Fruit fly (Drosophila melanogaster): ENCODE data around the gene CG7065.
A peak's percentile ranks its signal among the peaks of the same experiment; 100 is the strongest.

Gene CG7065

dm6 chrX:9148989-9149522 is 6.8 kb downstream of the CG7065 start, which contains the start of the genes fh and Bap111:
fh (minus strand) TSS chrX:9149071.
Bap111 (plus strand) TSS chrX:9149309.
- TF ChIP-seq CG8478 (optimal IDR thresholded peaks at IDR 0.05) (no peak), CTCF (optimal IDR thresholded peaks at IDR 0.05) (no peak)

dm6 chrX:9152127-9152598 is 9.9 kb downstream of the CG7065 start:
- TF ChIP-seq CG8478 (optimal IDR thresholded peaks at IDR 0.05) (no peak), CTCF (optimal IDR thresholded peaks at IDR 0.05) (peak; percentile 85 to 89)

DNA sequence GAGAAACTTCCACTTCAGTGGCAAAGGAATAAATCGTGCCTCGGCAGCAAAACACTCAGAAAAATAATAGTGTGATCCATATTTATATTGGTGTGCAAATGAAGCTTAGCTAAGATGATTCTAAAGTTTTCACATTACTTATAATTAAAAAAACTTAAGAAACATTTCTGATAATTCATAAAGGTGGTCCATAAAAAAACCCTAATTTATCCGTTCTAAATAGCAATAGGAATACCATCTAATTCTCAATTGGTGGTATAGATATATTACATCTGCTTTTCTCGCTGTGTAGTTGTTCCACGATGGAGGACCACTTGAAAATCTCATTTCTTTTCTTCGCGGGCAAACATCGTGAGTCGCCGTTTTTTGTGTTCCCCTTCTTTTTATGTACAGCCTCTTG is 12.8 kb downstream of the CG7065 start:
- no peak for TF ChIP-seq CG8478 (optimal IDR thresholded peaks at IDR 0.05)
- no peak for TF ChIP-seq CTCF (optimal IDR thresholded peaks at IDR 0.05)

DNA sequence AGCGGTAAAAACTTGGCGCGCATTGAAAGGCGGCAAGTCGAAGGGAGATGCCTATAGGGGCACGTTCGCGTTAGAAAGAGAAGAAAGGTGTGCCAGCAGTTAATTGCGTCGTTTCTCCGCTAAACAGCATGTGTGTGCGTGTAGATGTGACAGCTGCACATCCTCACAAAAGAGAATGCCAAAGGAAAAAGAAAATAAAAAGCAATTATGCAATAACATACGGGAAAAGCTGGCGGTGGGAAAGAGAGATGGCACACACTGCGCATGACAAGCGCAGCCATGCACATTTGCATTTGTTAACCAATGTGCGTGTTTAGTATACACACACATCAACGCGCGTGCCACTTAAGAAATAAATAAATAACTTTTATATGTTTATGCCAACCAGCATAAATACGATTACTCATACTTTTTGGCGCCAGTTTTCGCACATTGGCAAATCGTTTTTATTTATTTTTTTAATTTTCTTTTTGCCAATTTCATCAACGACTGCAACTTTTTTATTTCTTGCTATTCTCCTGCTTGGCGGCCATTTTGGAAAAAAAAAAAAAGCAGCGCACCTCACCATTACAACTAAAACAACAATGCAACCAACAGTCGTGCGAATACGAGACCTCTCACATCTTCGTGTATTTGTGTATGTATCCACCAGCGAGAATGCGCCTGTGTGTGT is 13.6 kb downstream of the CG7065 start:
- TF ChIP-seq CG8478 (optimal IDR thresholded peaks at IDR 0.05) = no peak
- TF ChIP-seq CTCF (optimal IDR thresholded peaks at IDR 0.05) = peak in 1 of 2 experiments; percentile 16

DNA sequence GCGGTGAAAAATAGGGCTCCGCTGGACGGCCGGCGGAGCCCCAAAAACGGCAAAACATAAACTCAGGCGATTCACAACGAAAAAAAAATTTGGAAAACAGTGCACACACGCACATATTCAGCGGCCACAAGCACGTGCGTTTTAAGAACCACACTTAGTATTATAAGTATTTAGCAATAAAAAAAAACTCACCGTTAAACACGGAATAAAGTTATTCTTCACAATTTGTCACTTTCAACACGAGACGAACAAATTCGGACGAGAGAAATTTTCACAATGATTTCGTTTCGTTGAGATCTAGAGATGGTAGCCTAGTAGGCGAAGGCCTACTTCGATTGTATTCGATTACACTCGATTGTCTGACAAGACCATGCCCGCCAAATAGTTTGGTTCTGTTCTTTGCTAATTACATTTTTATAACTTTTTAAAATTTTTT is 14.1 kb downstream of the CG7065 start, which contains the start of gene His3.3B:
TSS of gene His3.3B (minus strand) at position 282 of the 436 bp plus-strand sequence.
- TF ChIP-seq CG8478 (optimal IDR thresholded peaks at IDR 0.05) = no peak
- TF ChIP-seq CTCF (optimal IDR thresholded peaks at IDR 0.05) = peak in 1 of 2 experiments; percentile 32

dm6 chrX:9158366-9158765 is 16.1 kb downstream of the CG7065 start, which contains the start of the genes Ost48 and Dlip1:
Ost48 (minus strand) TSS chrX:9158515.
Dlip1 (plus strand) TSS chrX:9158622.
- TF ChIP-seq CG8478 (optimal IDR thresholded peaks at IDR 0.05) (no peak), CTCF (optimal IDR thresholded peaks at IDR 0.05) (no peak)

dm6 chrX:9159736-9160135 is 17.4 kb downstream of the CG7065 start, which contains the start of gene NdufA3:
NdufA3 (minus strand) TSS chrX:9160052.
- TF ChIP-seq CTCF (optimal IDR thresholded peaks at IDR 0.05) (no peak), CG8478 (optimal IDR thresholded peaks at IDR 0.05) (no peak)

- no peak for TF ChIP-seq CG8478 (optimal IDR thresholded peaks at IDR 0.05)
- TF ChIP-seq CTCF (optimal IDR thresholded peaks at IDR 0.05) = no peak
Observed at dm6 chrX:9161912-9162311, 19.6 kb downstream of the CG7065 start, which contains the start of the genes Zpr1 and CG44532. Zpr1 (minus strand) TSS chrX:9162090. CG44532 (plus strand) TSS chrX:9162092.

dm6 chrX:9163110-9163509 is 20.8 kb downstream of the CG7065 start, which contains the start of gene mei-P26:
mei-P26 (plus strand) TSS chrX:9163255.
- TF ChIP-seq CG8478 (optimal IDR thresholded peaks at IDR 0.05) (no peak), CTCF (optimal IDR thresholded peaks at IDR 0.05) (no peak)

- TF ChIP-seq CG8478 (optimal IDR thresholded peaks at IDR 0.05) (no peak), CTCF (optimal IDR thresholded peaks at IDR 0.05) (no peak)
Observed at dm6 chrX:9163645-9164509, 21.6 kb downstream of the CG7065 start.

DNA sequence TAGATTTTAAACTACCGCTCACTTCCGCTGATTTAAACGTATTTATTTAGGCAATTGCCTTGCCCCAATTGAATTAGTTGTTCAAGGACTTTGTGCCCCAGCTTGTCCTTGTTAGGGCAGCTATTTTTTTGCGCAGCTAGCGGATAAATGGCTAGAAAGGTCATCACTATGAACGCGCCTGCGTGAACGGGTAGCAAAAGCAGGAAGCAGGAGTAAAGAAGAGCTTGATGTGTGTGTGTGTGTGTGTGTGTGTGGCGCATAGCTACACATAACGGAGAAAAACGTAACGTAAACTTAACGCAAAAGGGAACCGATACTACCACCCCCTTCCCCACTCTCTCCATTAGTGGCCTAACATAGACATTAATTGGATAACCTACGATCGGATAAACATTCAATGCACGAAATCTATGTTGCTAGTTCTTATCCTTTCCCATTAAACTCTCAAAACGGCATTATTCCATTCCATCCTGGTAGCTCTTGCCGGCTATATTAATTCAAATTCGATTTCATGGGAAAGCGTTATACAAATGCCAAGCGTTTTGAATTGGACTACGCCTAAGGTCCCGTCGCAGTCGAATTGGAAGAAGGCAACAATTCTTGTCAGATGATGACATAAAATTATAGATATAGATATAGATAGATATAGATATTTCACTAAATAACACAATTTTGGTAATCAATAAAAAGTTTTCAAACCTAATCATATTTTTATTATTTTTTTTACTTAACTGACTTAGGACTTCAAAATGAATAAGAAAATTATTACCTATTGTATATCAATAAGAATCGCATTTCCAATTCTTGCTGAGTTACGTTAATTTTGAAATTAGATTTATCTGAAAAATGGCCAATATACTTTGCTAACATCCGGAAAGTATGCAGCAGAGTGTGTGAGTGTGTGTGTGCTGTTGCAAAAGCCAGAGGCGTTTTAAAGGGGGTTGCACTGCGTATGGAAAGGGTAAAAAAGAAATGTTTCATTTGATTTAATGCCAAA is 22.5 kb downstream of the CG7065 start:
- TF ChIP-seq CTCF (optimal IDR thresholded peaks at IDR 0.05) = no peak
- TF ChIP-seq CG8478 (optimal IDR thresholded peaks at IDR 0.05) = no peak

dm6 chrX:9168273-9168672 is 26.0 kb downstream of the CG7065 start:
- TF ChIP-seq CTCF (optimal IDR thresholded peaks at IDR 0.05) (no peak), CG8478 (optimal IDR thresholded peaks at IDR 0.05) (no peak)

dm6 chrX:9187429-9187828 is 45.1 kb downstream of the CG7065 start:
- TF ChIP-seq CTCF (optimal IDR thresholded peaks at IDR 0.05) (no peak), CG8478 (optimal IDR thresholded peaks at IDR 0.05) (no peak)
